Worm (Caenorhabditis elegans) whole organism, young adult: ENCODE results near the gene C27F2.9.

Experiments
- B0019.2 ChIP-seq: fragments of 200-800 bp; sonication (Bioruptor generic); conservative IDR thresholded peaks from 2 replicates; pipeline ENCODE4 v1.3.6; 2022; ENCODE audit warnings: missing genetic modification reagents, missing genetic modification characterization, missing compliant biosample characterization
- F23B12.7 ChIP-seq: sonication (generic microtip); optimal IDR thresholded peaks from 2 replicates; lab custom pipeline; 2017; ENCODE audit warnings: missing genetic modification characterization, mild to moderate bottlenecking, missing compliant biosample characterization, antibody characterized with exemption, moderate library complexity; ENCODE audit not compliant: insufficient read depth
- F33H1.4 ChIP-seq: fragments of 200-800 bp; sonication (Bioruptor generic); IDR thresholded peaks from 2 replicates; pipeline ENCODE4 v1.3.6; 2022; ENCODE audit warnings: missing genetic modification reagents, missing genetic modification characterization, missing compliant biosample characterization
- F37B4.10 ChIP-seq: fragments of 200-800 bp; sonication (Bioruptor generic); IDR thresholded peaks from 2 replicates; pipeline ENCODE4 v1.3.6; 2022; ENCODE audit warnings: missing genetic modification characterization, missing compliant biosample characterization
- F49E8.2 ChIP-seq: sonication (generic microtip); optimal IDR thresholded peaks from 3 replicates; lab custom pipeline; 2017; ENCODE audit warnings: missing genetic modification characterization, mild to moderate bottlenecking, missing compliant biosample characterization, antibody characterized with exemption, moderate library complexity; ENCODE audit not compliant: insufficient read depth
- F57A8.1 ChIP-seq: fragments of 200-800 bp; sonication (Bioruptor generic); optimal IDR thresholded peaks from 2 replicates; lab custom pipeline; 2018; ENCODE audit warnings: mild to moderate bottlenecking, missing genetic modification characterization, moderate library complexity, missing compliant biosample characterization
- Y53G8AR.9 ChIP-seq: fragments of 200-800 bp; sonication (Bioruptor generic); conservative IDR thresholded peaks from 2 replicates; pipeline ENCODE4 v1.3.6; 2022; ENCODE audit warnings: missing genetic modification reagents, missing genetic modification characterization, missing compliant biosample characterization
- Y79H2A.3 ChIP-seq: fragments of 200-800 bp; sonication (Bioruptor generic); conservative IDR thresholded peaks from 2 replicates; pipeline ENCODE4 v1.3.6; 2022; ENCODE audit warnings: missing genetic modification reagents, missing genetic modification characterization, missing compliant biosample characterization
- Y95B8A.8 ChIP-seq: fragments of 200-800 bp; sonication (Bioruptor generic); IDR thresholded peaks from 2 replicates; pipeline ENCODE4 v1.3.6; 2022; ENCODE audit warnings: missing genetic modification reagents, missing genetic modification characterization, missing compliant biosample characterization
- aptf-2 ChIP-seq: fragments of 200-800 bp; sonication (Bioruptor generic); conservative IDR thresholded peaks from 2 replicates; pipeline ENCODE4 v1.3.6; 2022; ENCODE audit warnings: missing genetic modification reagents, missing genetic modification characterization, missing compliant biosample characterization
- athp-1 ChIP-seq: sonication (generic microtip); optimal IDR thresholded peaks from 2 replicates; lab custom pipeline; 2017; ENCODE audit warnings: mild to moderate bottlenecking, missing genetic modification characterization, missing compliant biosample characterization
- attf-3 ChIP-seq: fragments of 200-800 bp; sonication (Bioruptor generic); conservative IDR thresholded peaks from 2 replicates; pipeline ENCODE4 v1.3.6; 2022; ENCODE audit warnings: missing genetic modification reagents, missing genetic modification characterization, missing compliant biosample characterization
- attf-5 ChIP-seq: fragments of 200-800 bp; sonication (Bioruptor generic); optimal IDR thresholded peaks from 2 replicates; lab custom pipeline; 2018; ENCODE audit warnings: mild to moderate bottlenecking, missing genetic modification characterization, missing compliant biosample characterization
- bed-1 ChIP-seq: fragments of 200-800 bp; sonication (Bioruptor generic); IDR thresholded peaks from 2 replicates; pipeline ENCODE4 v1.3.6; 2022; ENCODE audit warnings: missing genetic modification reagents, missing genetic modification characterization, missing compliant biosample characterization
- bed-2 ChIP-seq: fragments of 200-800 bp; sonication (Bioruptor generic); IDR thresholded peaks from 2 replicates; pipeline ENCODE4 v1.3.6; 2022; ENCODE audit warnings: missing genetic modification reagents, missing genetic modification characterization, missing compliant biosample characterization
- ccch-3 ChIP-seq: fragments of 200-800 bp; sonication (Bioruptor generic); optimal IDR thresholded peaks from 2 replicates; lab custom pipeline; 2018; ENCODE audit warnings: mild to moderate bottlenecking, missing genetic modification characterization, missing compliant biosample characterization
- ceh-58 ChIP-seq: fragments of 200-800 bp; sonication (Bioruptor generic); IDR thresholded peaks from 2 replicates; pipeline ENCODE4 v1.3.6; 2022; ENCODE audit warnings: missing genetic modification characterization, missing compliant biosample characterization
- dox-1 ChIP-seq: fragments of 200-800 bp; sonication (Bioruptor generic); IDR thresholded peaks from 2 replicates; pipeline ENCODE4 v1.3.6; 2022; ENCODE audit warnings: missing genetic modification reagents, missing genetic modification characterization, missing compliant biosample characterization
- efl-1 ChIP-seq: fragments of 150-350 bp; optimal IDR thresholded peaks from 2 replicates; lab custom pipeline; 2014; ENCODE audit warnings: missing biosample characterization, missing genetic modification reagents, missing genetic modification characterization
- fkh-3 ChIP-seq: sonication (generic microtip); optimal IDR thresholded peaks from 2 replicates; lab custom pipeline; 2016; ENCODE audit warnings: mild to moderate bottlenecking, missing genetic modification characterization, missing compliant biosample characterization
- hmg-20 ChIP-seq: fragments of 200-800 bp; sonication (Bioruptor generic); IDR thresholded peaks from 2 replicates; pipeline ENCODE4 v1.3.6; 2022; ENCODE audit warnings: missing genetic modification reagents, missing genetic modification characterization, missing compliant biosample characterization
- let-526 ChIP-seq: fragments of 200-800 bp; sonication (Bioruptor generic); IDR thresholded peaks from 2 replicates; pipeline ENCODE4 v1.3.6; 2022; ENCODE audit warnings: missing genetic modification reagents, missing genetic modification characterization, missing compliant biosample characterization
- lin-26 ChIP-seq: fragments of 200-800 bp; sonication (Bioruptor generic); IDR thresholded peaks from 2 replicates; pipeline ENCODE4 v1.3.6; 2022; ENCODE audit warnings: missing genetic modification reagents, missing genetic modification characterization, missing compliant biosample characterization
- lin-54 ChIP-seq: fragments of 200-800 bp; sonication (Bioruptor generic); optimal IDR thresholded peaks from 2 replicates; lab custom pipeline; 2018; ENCODE audit warnings: mild to moderate bottlenecking, missing genetic modification characterization, missing compliant biosample characterization
- lsl-1 ChIP-seq: fragments of 200-800 bp; sonication (Bioruptor generic); optimal IDR thresholded peaks from 2 replicates; lab custom pipeline; 2018; ENCODE audit warnings: mild to moderate bottlenecking, missing genetic modification characterization, moderate library complexity, missing compliant biosample characterization
- madf-8 ChIP-seq: fragments of 200-800 bp; sonication (Bioruptor generic); conservative IDR thresholded peaks from 2 replicates; pipeline ENCODE4 v1.3.6; 2022; ENCODE audit warnings: missing genetic modification reagents, missing genetic modification characterization, missing compliant biosample characterization
- mxl-1 ChIP-seq: sonication (generic microtip); optimal IDR thresholded peaks from 2 replicates; lab custom pipeline; 2016; ENCODE audit warnings: missing genetic modification characterization, missing compliant biosample characterization
- nfyb-1 ChIP-seq: fragments of 200-800 bp; sonication (Bioruptor generic); IDR thresholded peaks from 2 replicates; pipeline ENCODE4 v1.3.6; 2022; ENCODE audit warnings: missing genetic modification reagents, missing genetic modification characterization, missing compliant biosample characterization
- nhr-80 ChIP-seq: sonication (generic microtip); optimal IDR thresholded peaks from 2 replicates; lab custom pipeline; 2016; ENCODE audit warnings: missing genetic modification characterization, missing compliant biosample characterization
- pha-4 ChIP-seq: fragments of 150-350 bp; sonication (generic microtip); optimal IDR thresholded peaks from 2 replicates; lab custom pipeline; 2014; ENCODE audit warnings: missing biosample characterization, missing genetic modification reagents, missing genetic modification characterization
- rec-8 ChIP-seq, 2 experiments: sonication (generic microtip); optimal IDR thresholded peaks; 2 replicates each; lab custom pipeline; 2016; ENCODE audit warnings: mild to moderate bottlenecking in 2 of 2, missing genetic modification characterization in 2 of 2, missing genetic modification reagents in 2 of 2, missing genotype in 2 of 2, missing biosample characterization in 1 of 2, missing compliant biosample characterization in 1 of 2, moderate library complexity in 1 of 2
- repo-1 ChIP-seq: sonication (generic microtip); optimal IDR thresholded peaks from 2 replicates; lab custom pipeline; 2017; ENCODE audit warnings: mild to moderate bottlenecking, missing genetic modification characterization, missing compliant biosample characterization
- rpc-1 ChIP-seq, 2 experiments: fragments of 150-350 bp in 1 of 2; sonication (generic microtip) in 1 of 2; optimal IDR thresholded peaks; 2 replicates each; lab custom pipeline; 2014 to 2018; ENCODE audit warnings: missing biosample characterization in 1 of 2, missing genetic modification characterization in 1 of 2, missing genetic modification reagents in 1 of 2, missing genotype in 1 of 2
- sdz-38 ChIP-seq: sonication (generic microtip); optimal IDR thresholded peaks from 2 replicates; lab custom pipeline; 2016; ENCODE audit warnings: missing genotype, missing genetic modification characterization, missing compliant biosample characterization
- sea-2 ChIP-seq: fragments of 200-800 bp; sonication (Bioruptor generic); IDR thresholded peaks from 2 replicates; pipeline ENCODE4 v1.3.6; 2022; ENCODE audit warnings: missing genetic modification characterization, missing compliant biosample characterization
- snpc-3.4 ChIP-seq: sonication (generic microtip); optimal IDR thresholded peaks from 2 replicates; lab custom pipeline; 2017; ENCODE audit warnings: missing genetic modification characterization, mild to moderate bottlenecking, missing compliant biosample characterization, antibody characterized with exemption, moderate library complexity, missing genotype, missing genetic modification reagents
- sptf-2 ChIP-seq: fragments of 200-800 bp; sonication (Bioruptor generic); optimal IDR thresholded peaks from 2 replicates; lab custom pipeline; 2018; ENCODE audit warnings: mild to moderate bottlenecking, missing genetic modification characterization, missing compliant biosample characterization
- tbx-9 ChIP-seq: sonication (generic microtip); optimal IDR thresholded peaks from 2 replicates; lab custom pipeline; 2016; ENCODE audit warnings: borderline replicate concordance, missing genetic modification characterization, inconsistent platforms, missing compliant biosample characterization
- tlf-1 ChIP-seq: fragments of 200-800 bp; sonication (Bioruptor generic); optimal IDR thresholded peaks from 2 replicates; lab custom pipeline; 2018; ENCODE audit warnings: mild to moderate bottlenecking, missing genetic modification characterization, missing compliant biosample characterization
- xnd-1 ChIP-seq: sonication (generic microtip); optimal IDR thresholded peaks from 2 replicates; lab custom pipeline; 2016; ENCODE audit warnings: missing genotype, missing genetic modification reagents, missing genetic modification characterization, missing compliant biosample characterization
- zim-3 ChIP-seq: sonication (generic microtip); optimal IDR thresholded peaks from 2 replicates; lab custom pipeline; 2017; ENCODE audit warnings: mild to moderate bottlenecking, missing genetic modification characterization, moderate library complexity, missing compliant biosample characterization
- ztf-28 ChIP-seq: fragments of 200-800 bp; sonication (Bioruptor generic); IDR thresholded peaks from 2 replicates; pipeline ENCODE4 v1.3.6; 2022; ENCODE audit warnings: missing genetic modification reagents, missing genetic modification characterization, missing compliant biosample characterization

C27F2.9 gene

ce11 chrIII:5004621-5005020 is 41.8 kb upstream of the C27F2.9 start, which contains the start of gene R144.6:
Gene R144.6, minus strand, starts transcription at chrIII:5004721.
- TF ChIP-seq ccch-3 (GFP tag; lab: Kevin White, UChicago) (no peak), F57A8.1 (GFP tag; lab: Kevin White, UChicago) (no peak), let-526 (GFP tag; lab: Robert Waterston, UW) (no peak), tbx-9 (tag; lab: Kevin White, UChicago) (no peak), sdz-38 (tag; lab: Kevin White, UChicago) (no peak), Y79H2A.3 (GFP tag; lab: Robert Waterston, UW) (no peak)
- TF ChIP-seq, all 124 proteins: peak for 0

ce11 chrIII:5002231-5002630 is 39.4 kb upstream of the C27F2.9 start, which contains the start of gene R144.10:
Gene R144.10, minus strand, starts transcription at chrIII:5002331.
- no peak for TF ChIP-seq snpc-3.4 (tag; lab: Kevin White, UChicago)
- peak; percentile 49 for TF ChIP-seq lsl-1 (GFP tag; lab: Kevin White, UChicago)
- peak; percentile 50 for TF ChIP-seq F33H1.4
- TF ChIP-seq, all 124 proteins: peak for 2

- TF ChIP-seq bed-2 (GFP tag; lab: Robert Waterston, UW): peak; percentile 70
- TF ChIP-seq Y79H2A.3 (GFP tag; lab: Robert Waterston, UW): 0 out of 2 replicates have a peak, but pooled peaks have one; percentile 40
- TF ChIP-seq rpc-1 (optimal IDR thresholded peaks at IDR 0.05; lab: Kevin White, UChicago): no peak
- no peak for TF ChIP-seq rpc-1 (tag; optimal IDR thresholded peaks at IDR 0.05; lab: Kevin White, UChicago)
- no peak for TF ChIP-seq nfyb-1 (GFP tag; lab: Robert Waterston, UW)
- peak; percentile 86 for TF ChIP-seq dox-1 (GFP tag; lab: Robert Waterston, UW)
- TF ChIP-seq attf-5: peak; percentile 46
- TF ChIP-seq hmg-20 (GFP tag; lab: Robert Waterston, UW): no peak
- no peak for TF ChIP-seq aptf-2
- no peak for TF ChIP-seq lin-54 (GFP tag; lab: Kevin White, UChicago)
- TF ChIP-seq Y95B8A.8: no peak
- TF ChIP-seq xnd-1 (tag; lab: Kevin White, UChicago): peak; percentile 82
- TF ChIP-seq F49E8.2 (tag; lab: Kevin White, UChicago): no peak
- no peak for TF ChIP-seq F37B4.10
- TF ChIP-seq tlf-1 (GFP tag; lab: Kevin White, UChicago): peak; percentile 23
- TF ChIP-seq efl-1 (GFP tag; lab: Kevin White, UChicago): peak; percentile 29
- peak; percentile 96 for TF ChIP-seq lsl-1 (GFP tag; lab: Kevin White, UChicago)
- no peak for TF ChIP-seq bed-1 (GFP tag; lab: Robert Waterston, UW)
- no peak for TF ChIP-seq mxl-1 (tag; lab: Kevin White, UChicago)
- TF ChIP-seq B0019.2 (GFP tag; lab: Robert Waterston, UW): 0 out of 2 replicates have a peak, but pooled peaks have one; percentile 14
- peak; percentile 56; the same call in 1 of the 2 replicates for TF ChIP-seq attf-3 (GFP tag; lab: Robert Waterston, UW)
- no peak for TF ChIP-seq repo-1
- no peak for TF ChIP-seq pha-4 (tag; lab: Kevin White, UChicago)
- peak; percentile 32 for TF ChIP-seq nhr-80 (tag; lab: Kevin White, UChicago)
- peak; percentile 33 for TF ChIP-seq sptf-2 (GFP tag; lab: Kevin White, UChicago)
- TF ChIP-seq F33H1.4: peak; percentile 55
- 0 out of 2 replicates have a peak, but pooled peaks have one; percentile 75 for TF ChIP-seq ztf-28 (GFP tag; lab: Robert Waterston, UW)
- no peak for TF ChIP-seq zim-3 (tag; lab: Kevin White, UChicago)
- TF ChIP-seq lin-26 (GFP tag; lab: Robert Waterston, UW): no peak
- peak; percentile 69 for TF ChIP-seq madf-8 (GFP tag; lab: Robert Waterston, UW)
- no peak for TF ChIP-seq sea-2 (GFP tag; lab: Robert Waterston, UW)
- TF ChIP-seq F23B12.7 (tag; lab: Kevin White, UChicago): no peak
- no peak for TF ChIP-seq ceh-58 (GFP tag; lab: Robert Waterston, UW)
- TF ChIP-seq fkh-3: no peak
- no peak for TF ChIP-seq sdz-38 (tag; lab: Kevin White, UChicago)
- peak in 1 of 2 experiments; percentile 17 for TF ChIP-seq rec-8 (tag; optimal IDR thresholded peaks at IDR 0.05; lab: Kevin White, UChicago)
- TF ChIP-seq snpc-3.4 (tag; lab: Kevin White, UChicago): peak; percentile 61
- TF ChIP-seq Y53G8AR.9 (GFP tag; lab: Robert Waterston, UW): no peak
- TF ChIP-seq athp-1: peak; percentile 81
- peak; percentile 3 for TF ChIP-seq ccch-3 (GFP tag; lab: Kevin White, UChicago)
Measured at ce11 chrIII:4998956-4999425, 36.1 kb upstream of the C27F2.9 start, which contains the start of gene smcr-8. Gene smcr-8, plus strand, starts transcription at chrIII:4999375.
